Worm (Caenorhabditis elegans): ENCODE data around the gene T09F5.20.

DNA sequence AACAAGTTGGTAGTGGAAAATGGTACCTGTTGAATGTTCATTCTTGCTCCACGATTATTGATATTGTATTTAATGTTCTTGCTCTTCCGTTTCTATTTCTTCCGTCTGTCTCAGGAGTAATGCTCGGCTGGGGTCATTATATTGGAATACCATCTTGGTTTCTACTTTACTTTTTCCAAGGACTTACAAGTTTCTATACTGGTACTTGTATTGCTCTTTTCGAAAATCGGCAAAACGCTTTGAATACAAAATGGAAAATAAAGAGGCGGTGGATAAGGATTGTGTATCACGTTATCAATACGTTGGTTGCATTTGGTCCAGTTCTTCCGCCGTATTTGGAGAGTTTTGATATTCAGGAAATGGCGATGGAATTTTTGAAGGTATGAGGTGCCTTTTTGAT is 4.3 kb upstream of the T09F5.20 start:
- TF ChIP-seq hlh-1 (tag; optimal IDR thresholded peaks at IDR 0.05) (no peak), mab-5 (tag; optimal IDR thresholded peaks at IDR 0.05) (no peak), nhr-12 (tag; optimal IDR thresholded peaks at IDR 0.05) (no peak), lin-13 (tag; optimal IDR thresholded peaks at IDR 0.05) (no peak), mep-1 (tag; optimal IDR thresholded peaks at IDR 0.05) (no peak), pha-4 (tag; optimal IDR thresholded peaks at IDR 0.05) (no peak), unc-39 (tag; optimal IDR thresholded peaks at IDR 0.05) (no peak), unc-62 (GFP tag; optimal IDR thresholded peaks at IDR 0.05) (no peak), elt-1 (tag; optimal IDR thresholded peaks at IDR 0.05; ENCODE audit: borderline replicate concordance, insufficient read depth) (no peak), ham-2 (GFP tag; optimal IDR thresholded peaks at IDR 0.05) (no peak), nhr-28 (tag; optimal IDR thresholded peaks at IDR 0.05) (no peak)

All from whole organism, mixed stage, embryonic.